Fruit fly (Drosophila melanogaster) whole organism, embryonic: Measurements from ENCODE around the gene Ir93a.

Experiments used
- Antp ChIP-seq: fragments of 200-800 bp; sonication (Bioruptor generic); optimal IDR thresholded peaks from 3 replicates; lab custom pipeline; 2016; ENCODE audit warnings: missing biosample characterization, missing genetic modification characterization
- CG10565 ChIP-seq: fragments of 200-800 bp; sonication (Bioruptor generic); optimal IDR thresholded peaks from 3 replicates; lab custom pipeline; 2016; ENCODE audit warnings: missing biosample characterization, mild to moderate bottlenecking, missing genetic modification characterization
- CG11398 ChIP-seq: fragments of 200-800 bp; sonication (Bioruptor generic); optimal IDR thresholded peaks from 2 replicates; lab custom pipeline; 2016; ENCODE audit warnings: missing biosample characterization, missing genetic modification characterization
- CG12219 ChIP-seq: fragments of 200-800 bp; sonication (Bioruptor generic); optimal IDR thresholded peaks from 3 replicates; lab custom pipeline; 2018; ENCODE audit warnings: missing biosample characterization, mild to moderate bottlenecking, missing genetic modification characterization
- CG12299 ChIP-seq: fragments of 200-800 bp; sonication (Bioruptor generic); optimal IDR thresholded peaks from 2 replicates; lab custom pipeline; 2018; ENCODE audit warnings: missing biosample characterization, mild to moderate bottlenecking, missing genetic modification characterization
- CG13424 ChIP-seq: fragments of 200-800 bp; sonication (Bioruptor generic); optimal IDR thresholded peaks from 2 replicates; lab custom pipeline; 2019; ENCODE audit warnings: missing biosample characterization, mild to moderate bottlenecking, missing genetic modification characterization, moderate library complexity
- CG14441 ChIP-seq: fragments of 200-800 bp; sonication (Bioruptor generic); IDR thresholded peaks from 2 replicates; pipeline ENCODE4 v1.3.6; 2022; ENCODE audit warnings: missing biosample characterization, missing genetic modification characterization
- CG14860 ChIP-seq: fragments of 200-800 bp; sonication (Bioruptor generic); IDR thresholded peaks from 3 replicates; pipeline ENCODE4 v1.3.6; 2022; ENCODE audit warnings: missing biosample characterization, missing genetic modification characterization; ENCODE audit not compliant: partially characterized antibody
- CG15601 ChIP-seq: fragments of 200-800 bp; sonication (Bioruptor generic); optimal IDR thresholded peaks from 3 replicates; lab custom pipeline; 2019; ENCODE audit warnings: missing biosample characterization, mild to moderate bottlenecking, missing genetic modification characterization, moderate library complexity
- CG17361 ChIP-seq: fragments of 200-800 bp; sonication (Bioruptor generic); IDR thresholded peaks from 3 replicates; pipeline ENCODE4 v1.3.6; 2022; ENCODE audit warnings: missing biosample characterization, missing genetic modification characterization
- CG17612 ChIP-seq: fragments of 200-800 bp; sonication (Bioruptor generic); IDR thresholded peaks from 2 replicates; pipeline ENCODE4 v1.3.6; 2022; ENCODE audit warnings: missing biosample characterization, missing genetic modification characterization
- CG1792 ChIP-seq: fragments of 200-800 bp; sonication (Bioruptor generic); optimal IDR thresholded peaks from 2 replicates; lab custom pipeline; 2016; ENCODE audit warnings: missing biosample characterization, missing genetic modification characterization
- CG18619 ChIP-seq: fragments of 200-800 bp; sonication (Bioruptor generic); optimal IDR thresholded peaks from 3 replicates; lab custom pipeline; 2017; ENCODE audit warnings: missing biosample characterization, mild to moderate bottlenecking, missing genetic modification characterization
- CG2116 ChIP-seq: fragments of 200-800 bp; sonication (Bioruptor generic); optimal IDR thresholded peaks from 3 replicates; lab custom pipeline; 2018; ENCODE audit warnings: missing biosample characterization, mild to moderate bottlenecking, missing genetic modification characterization
- CG2875 ChIP-seq: fragments of 200-800 bp; sonication (Bioruptor generic); optimal IDR thresholded peaks from 2 replicates; lab custom pipeline; 2017; ENCODE audit warnings: missing biosample characterization, mild to moderate bottlenecking, missing genetic modification characterization, missing genetic modification reagents
- CG30020 ChIP-seq: fragments of 200-800 bp; optimal IDR thresholded peaks from 2 replicates; lab custom pipeline; 2019; ENCODE audit warnings: missing biosample characterization, mild to moderate bottlenecking, missing genetic modification characterization, moderate library complexity
- CG3847 ChIP-seq: fragments of 200-800 bp; sonication (Bioruptor generic); IDR thresholded peaks from 2 replicates; pipeline ENCODE4 v1.3.6; 2022; ENCODE audit warnings: missing biosample characterization, missing genetic modification characterization
- CG4404 ChIP-seq: fragments of 200-800 bp; sonication (Bioruptor generic); IDR thresholded peaks from 2 replicates; pipeline ENCODE4 v1.3.6; 2022; ENCODE audit warnings: missing biosample characterization, missing genetic modification characterization
- CG7357 ChIP-seq: fragments of 200-800 bp; sonication (Bioruptor generic); IDR thresholded peaks from 3 replicates; pipeline ENCODE4 v1.3.6; 2022; ENCODE audit warnings: missing biosample characterization, missing genetic modification characterization
- CG7786 ChIP-seq: fragments of 200-800 bp; sonication (Bioruptor generic); optimal IDR thresholded peaks from 2 replicates; lab custom pipeline; 2016; ENCODE audit warnings: missing biosample characterization, missing genetic modification characterization
- CG8290 ChIP-seq, 3 experiments: fragments of 200-800 bp; sonication (Bioruptor generic); optimal IDR thresholded peaks; 2 replicates each; lab custom pipeline; 2016 to 2019; ENCODE audit warnings: missing biosample characterization in 3 of 3, missing genetic modification characterization in 3 of 3, mild to moderate bottlenecking in 2 of 3, moderate library complexity in 1 of 3
- CrebB ChIP-seq: fragments of 200-800 bp; sonication (Bioruptor generic); optimal IDR thresholded peaks from 3 replicates; lab custom pipeline; 2018; ENCODE audit warnings: missing biosample characterization, mild to moderate bottlenecking, missing genetic modification characterization
- Dip2 ChIP-seq: fragments of 200-800 bp; sonication (Bioruptor generic); IDR thresholded peaks from 2 replicates; pipeline ENCODE4 v1.3.6; 2022; ENCODE audit warnings: missing biosample characterization, missing genetic modification characterization
- Doc3 ChIP-seq: fragments of 200-800 bp; sonication (Bioruptor generic); IDR thresholded peaks from 3 replicates; pipeline ENCODE4 v1.3.6; 2022; ENCODE audit warnings: missing biosample characterization, missing genetic modification characterization; ENCODE audit not compliant: partially characterized antibody
- Dp ChIP-seq: fragments of 200-800 bp; sonication (Bioruptor generic); optimal IDR thresholded peaks from 2 replicates; lab custom pipeline; 2018; ENCODE audit warnings: missing biosample characterization, mild to moderate bottlenecking, missing genetic modification characterization, moderate library complexity
- Hey ChIP-seq: fragments of 200-800 bp; sonication (Bioruptor generic); optimal IDR thresholded peaks from 3 replicates; lab custom pipeline; 2018; ENCODE audit warnings: missing biosample characterization, mild to moderate bottlenecking, missing genetic modification characterization
- MBD-R2 ChIP-seq: fragments of 200-800 bp; sonication (Bioruptor generic); IDR thresholded peaks from 2 replicates; pipeline ENCODE4 v1.3.6; 2022; ENCODE audit warnings: missing biosample characterization, missing genetic modification characterization
- Max ChIP-seq: fragments of 200-800 bp; sonication (Bioruptor generic); optimal IDR thresholded peaks from 2 replicates; lab custom pipeline; 2016; ENCODE audit warnings: missing biosample characterization, mild to moderate bottlenecking, missing genetic modification characterization
- ato ChIP-seq: fragments of 200-800 bp; sonication (Bioruptor generic); IDR thresholded peaks from 2 replicates; pipeline ENCODE4 v1.3.6; 2022; ENCODE audit warnings: missing biosample characterization, missing genetic modification characterization; ENCODE audit not compliant: partially characterized antibody
- corto ChIP-seq: fragments of 200-800 bp; sonication (Bioruptor generic); optimal IDR thresholded peaks from 2 replicates; lab custom pipeline; 2016; ENCODE audit warnings: missing biosample characterization, mild to moderate bottlenecking, missing genetic modification characterization, moderate library complexity
- croc ChIP-seq: fragments of 200-800 bp; sonication (Bioruptor generic); conservative IDR thresholded peaks from 3 replicates; pipeline ENCODE4 v1.3.6; 2022; ENCODE audit warnings: missing biosample characterization, missing genetic modification characterization
- disco-r ChIP-seq: fragments of 200-800 bp; sonication (Bioruptor generic); optimal IDR thresholded peaks from 2 replicates; lab custom pipeline; 2016; ENCODE audit warnings: missing biosample characterization, missing genetic modification characterization
- dmrt11E ChIP-seq: fragments of 200-800 bp; sonication (Bioruptor generic); optimal IDR thresholded peaks from 3 replicates; lab custom pipeline; 2018; ENCODE audit warnings: missing biosample characterization, mild to moderate bottlenecking, missing genetic modification characterization, moderate library complexity
- grn ChIP-seq: fragments of 200-800 bp; sonication (Bioruptor generic); optimal IDR thresholded peaks from 3 replicates; lab custom pipeline; 2017; ENCODE audit warnings: missing biosample characterization, missing genetic modification characterization
- her ChIP-seq: fragments of 200-800 bp; sonication (Bioruptor generic); optimal IDR thresholded peaks from 2 replicates; lab custom pipeline; 2016; ENCODE audit warnings: missing biosample characterization, missing genetic modification characterization
- insv ChIP-seq, 2 experiments: fragments of 200-800 bp; sonication (Bioruptor generic); optimal IDR thresholded peaks; 3 replicates each; lab custom pipeline; 2016 to 2018; ENCODE audit warnings: missing biosample characterization in 2 of 2, missing genetic modification characterization in 2 of 2
- oc ChIP-seq: fragments of 200-800 bp; sonication (Bioruptor generic); optimal IDR thresholded peaks from 2 replicates; lab custom pipeline; 2018; ENCODE audit warnings: missing biosample characterization, mild to moderate bottlenecking, missing genetic modification characterization, moderate library complexity
- odd ChIP-seq: fragments of 200-800 bp; sonication (Bioruptor generic); optimal IDR thresholded peaks from 2 replicates; lab custom pipeline; 2017; ENCODE audit warnings: missing biosample characterization, mild to moderate bottlenecking, missing genetic modification characterization
- phol ChIP-seq: fragments of 200-800 bp; sonication (Bioruptor generic); optimal IDR thresholded peaks from 3 replicates; lab custom pipeline; 2018; ENCODE audit warnings: missing biosample characterization, mild to moderate bottlenecking, missing genetic modification characterization, moderate library complexity
- pnt ChIP-seq: fragments of 200-800 bp; sonication (Bioruptor generic); optimal IDR thresholded peaks from 3 replicates; lab custom pipeline; 2016; ENCODE audit warnings: missing biosample characterization, missing genetic modification characterization
- row ChIP-seq: fragments of 200-800 bp; sonication (Bioruptor generic); IDR thresholded peaks from 3 replicates; pipeline ENCODE4 v1.3.6; 2022; ENCODE audit warnings: missing biosample characterization, missing genetic modification characterization
- slbo ChIP-seq: fragments of 200-800 bp; sonication (Bioruptor generic); IDR thresholded peaks from 2 replicates; pipeline ENCODE4 v1.3.6; 2022; ENCODE audit warnings: missing biosample characterization, missing genetic modification characterization
- slp2 ChIP-seq: fragments of 200-800 bp; sonication (Bioruptor generic); optimal IDR thresholded peaks from 2 replicates; lab custom pipeline; 2016; ENCODE audit warnings: missing biosample characterization, missing genetic modification characterization
- sqz ChIP-seq: fragments of 200-800 bp; sonication (Bioruptor generic); optimal IDR thresholded peaks from 3 replicates; lab custom pipeline; 2018; ENCODE audit warnings: missing biosample characterization, mild to moderate bottlenecking, missing genetic modification characterization
- tio ChIP-seq: fragments of 200-800 bp; sonication (Bioruptor generic); optimal IDR thresholded peaks from 2 replicates; lab custom pipeline; 2017; ENCODE audit warnings: missing biosample characterization, missing genetic modification characterization, inconsistent platforms
- tna ChIP-seq: fragments of 200-800 bp; sonication (Bioruptor generic); IDR thresholded peaks from 2 replicates; pipeline ENCODE4 v1.3.6; 2022; ENCODE audit warnings: missing biosample characterization, missing genetic modification characterization; ENCODE audit not compliant: partially characterized antibody
- tup ChIP-seq: fragments of 200-800 bp; sonication (Bioruptor generic); optimal IDR thresholded peaks from 2 replicates; lab custom pipeline; 2016; ENCODE audit warnings: missing biosample characterization, mild to moderate bottlenecking, missing genetic modification characterization, moderate library complexity
- yki ChIP-seq: fragments of >200 bp; optimal IDR thresholded peaks from 3 replicates; lab custom pipeline; 2018
- zen2 ChIP-seq: fragments of 200-800 bp; sonication (Bioruptor generic); IDR thresholded peaks from 3 replicates; pipeline ENCODE4 v1.3.6; 2022; ENCODE audit warnings: missing biosample characterization, missing genetic modification characterization; ENCODE audit not compliant: partially characterized antibody

Ir93a gene

DNA sequence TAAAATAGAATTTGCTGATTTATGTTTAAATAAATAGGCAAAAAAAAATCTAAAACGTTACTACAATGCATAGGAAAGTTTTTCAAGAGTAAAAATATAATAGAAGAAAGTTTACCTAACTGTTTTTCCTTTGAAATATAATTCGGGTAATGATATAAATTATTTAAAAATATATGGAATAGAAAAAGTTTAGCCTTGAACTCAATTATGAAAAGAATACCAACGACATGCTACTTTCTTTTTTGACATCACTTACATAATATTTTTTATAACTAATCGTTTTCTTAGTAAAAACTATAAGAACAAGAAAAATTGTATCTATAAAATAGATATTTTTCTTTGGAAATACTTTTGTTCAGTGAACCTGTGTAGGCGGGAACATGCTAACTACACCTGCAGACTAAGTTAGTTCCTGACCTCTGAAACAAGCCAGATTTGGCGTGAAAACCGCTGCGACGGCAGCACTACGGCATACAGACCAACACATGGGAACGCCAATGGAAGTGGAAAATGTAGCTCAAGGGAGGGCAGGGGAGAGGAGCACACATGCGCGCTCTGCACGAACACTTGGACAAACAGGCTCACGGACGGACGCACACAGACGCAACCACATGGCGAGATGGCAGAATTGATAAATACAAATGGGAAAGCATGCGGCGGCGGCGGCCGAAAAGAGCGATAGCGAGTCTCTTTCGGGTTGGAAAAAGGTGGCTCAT lies 30.2 kb downstream of the Ir93a start (continued):
- TF ChIP-seq her (no peak), CrebB (tag; lab: Kevin White, UChicago) (peak; percentile 17), Dip2 (GFP tag; lab: Robert Waterston, UW) (no peak), CG14441 (GFP tag; lab: Robert Waterston, UW) (0 out of 2 replicates have a peak, but pooled peaks have one; percentile 34), CG7357 (GFP tag; lab: Robert Waterston, UW) (no peak), corto (no peak), CG12219 (no peak), CG3847 (GFP tag; lab: Robert Waterston, UW) (0 out of 2 replicates have a peak, but pooled peaks have one; percentile 18), CG30020 (tag; lab: Kevin White, UChicago) (no peak), tup (GFP tag; lab: Kevin White, UChicago) (no peak), pnt (GFP tag; lab: Kevin White, UChicago) (no peak), insv (GFP tag; optimal IDR thresholded peaks at IDR 0.05; lab: Kevin White, UChicago) (no peak), CG2116 (no peak), row (GFP tag; lab: Robert Waterston, UW) (peak; percentile 91), CG17612 (GFP tag; lab: Robert Waterston, UW) (no peak), zen2 (no peak), croc (GFP tag; lab: Robert Waterston, UW) (no peak), grn (GFP tag; lab: Kevin White, UChicago) (peak; percentile 98), dmrt11E (tag; lab: Kevin White, UChicago) (peak; percentile 36), CG12299 (tag; lab: Kevin White, UChicago) (no peak), CG15601 (tag; lab: Kevin White, UChicago) (no peak), Antp (no peak), CG13424 (peak; percentile 28), odd (GFP tag; lab: Kevin White, UChicago) (no peak), phol (peak; percentile 23), ato (no peak), tna (GFP tag; lab: Robert Waterston, UW) (no peak), Dp (GFP tag; lab: Kevin White, UChicago) (no peak), CG7786 (GFP tag; lab: Kevin White, UChicago) (no peak), Max (no peak), slp2 (GFP tag; lab: Kevin White, UChicago) (no peak), yki (no peak), CG2875 (GFP tag; lab: Kevin White, UChicago) (no peak), MBD-R2 (GFP tag; lab: Robert Waterston, UW) (peak; percentile 17; the same call in 1 of the 2 replicates), CG11398 (GFP tag; lab: Kevin White, UChicago) (no peak), CG4404 (GFP tag; lab: Robert Waterston, UW) (no peak), oc (tag; lab: Kevin White, UChicago) (no peak), sqz (GFP tag; lab: Kevin White, UChicago) (no peak), CG17361 (GFP tag; lab: Robert Waterston, UW) (peak; percentile 77), CG8290 (GFP tag; optimal IDR thresholded peaks at IDR 0.05; lab: Kevin White, UChicago) (no peak), CG8290 (tag; optimal IDR thresholded peaks at IDR 0.05; lab: Kevin White, UChicago) (peak in 1 of 2 experiments; percentile 86), slbo (GFP tag; lab: Robert Waterston, UW) (peak; percentile 46), CG14860 (GFP tag; lab: Robert Waterston, UW) (no peak), tio (GFP tag; lab: Kevin White, UChicago) (no peak), Hey (tag; lab: Kevin White, UChicago) (peak; percentile 46), CG1792 (GFP tag; lab: Kevin White, UChicago) (no peak), disco-r (GFP tag; lab: Kevin White, UChicago) (no peak), CG18619 (GFP tag; lab: Kevin White, UChicago) (peak; percentile 19), Doc3 (GFP tag; lab: Robert Waterston, UW) (no peak), CG10565 (no peak)
